Worm (Caenorhabditis elegans): ENCODE data around the gene C44C1.6.

DNA sequence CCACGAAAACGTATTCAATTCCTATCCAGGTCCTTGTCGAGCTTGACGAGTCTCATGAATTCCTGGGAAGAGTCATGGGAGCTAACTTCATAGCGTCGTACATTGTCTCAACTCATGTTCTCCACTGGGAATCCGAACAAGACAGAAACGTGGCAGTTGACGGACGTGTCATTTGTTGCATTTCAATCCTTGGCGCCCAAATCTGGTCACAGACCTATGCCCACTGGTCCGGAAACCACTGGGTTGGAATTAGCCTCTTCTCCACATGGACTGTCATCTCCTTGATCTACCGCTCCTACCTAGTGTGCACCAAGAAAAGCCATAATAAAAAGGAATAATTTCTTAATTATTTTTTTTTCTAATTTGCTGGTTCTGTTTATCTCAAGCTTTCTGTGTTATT, 12.5 kb upstream of the C44C1.6 start:
- TF ChIP-seq pha-4 (tag; optimal IDR thresholded peaks at IDR 0.05) = no peak
- no peak for TF ChIP-seq let-526 (GFP tag; IDR thresholded peaks at IDR 0.05)
- no peak for TF ChIP-seq xnd-1 (tag; optimal IDR thresholded peaks at IDR 0.05)
- no peak for TF ChIP-seq Y53G8AR.9 (GFP tag; conservative IDR thresholded peaks at IDR 0.05)
- TF ChIP-seq snpc-4 (GFP tag; optimal IDR thresholded peaks at IDR 0.05) = no peak
- TF ChIP-seq snpc-4 (tag; optimal IDR thresholded peaks at IDR 0.05) = no peak
- no peak for TF ChIP-seq attf-5 (GFP tag; optimal IDR thresholded peaks at IDR 0.05)
- TF ChIP-seq rcor-1 (GFP tag; IDR thresholded peaks at IDR 0.05) = no peak
- no peak for TF ChIP-seq unc-130 (GFP tag; optimal IDR thresholded peaks at IDR 0.05)
- no peak for TF ChIP-seq efl-1 (GFP tag; optimal IDR thresholded peaks at IDR 0.05)
- TF ChIP-seq unc-62 (GFP tag; optimal IDR thresholded peaks at IDR 0.05) = no peak

Data from whole organism, young adult.